Worm (Caenorhabditis elegans): ENCODE results near the gene C42C1.8.

DNA sequence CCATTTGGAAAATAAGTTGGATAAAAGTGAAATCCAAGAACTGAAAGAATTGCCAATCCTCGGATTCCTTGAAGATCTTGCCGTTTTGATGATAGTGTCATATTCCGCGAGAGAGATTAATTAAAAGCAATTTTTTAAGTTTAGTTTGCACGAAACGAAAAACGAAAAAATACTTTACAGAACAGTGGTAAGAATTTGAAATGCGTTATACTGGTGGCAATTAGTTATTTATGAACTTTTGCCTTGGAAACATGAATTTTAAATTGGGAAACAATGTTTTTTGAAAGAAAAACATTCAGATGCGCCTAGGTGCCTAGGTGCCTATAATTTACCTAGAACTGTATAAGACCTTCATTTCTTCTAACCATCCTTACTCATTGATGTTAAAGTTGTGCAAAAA lies 16.9 kb downstream of the C42C1.8 start, which contains the start of gene oac-57:
- TF ChIP-seq lin-13 (GFP tag; optimal IDR thresholded peaks at IDR 0.05) (no peak), F49E8.2 (tag; optimal IDR thresholded peaks at IDR 0.05; ENCODE audit: borderline replicate concordance) (no peak), zag-1 (tag; optimal IDR thresholded peaks at IDR 0.05) (no peak), F37D6.2 (tag; optimal IDR thresholded peaks at IDR 0.05) (no peak), nhr-237 (tag; optimal IDR thresholded peaks at IDR 0.05) (no peak), nhr-111 (GFP tag; optimal IDR thresholded peaks at IDR 0.05) (no peak), nhr-10 (tag; optimal IDR thresholded peaks at IDR 0.05) (no peak), ceh-28 (tag; optimal IDR thresholded peaks at IDR 0.05) (no peak), dve-1 (tag; optimal IDR thresholded peaks at IDR 0.05; ENCODE audit: insufficient read depth) (no peak), spr-3 (GFP tag; optimal IDR thresholded peaks at IDR 0.05) (no peak)

Data from whole organism, L4 larva.